Fruit fly (Drosophila melanogaster): ENCODE data around the gene Eig71Ef.

dm6 chr3L:15672800-15673199, 15.6 kb upstream of the Eig71Ef start:
- TF ChIP-seq CG10348 (GFP tag; IDR thresholded peaks at IDR 0.05) (no peak), CG8159 (tag; optimal IDR thresholded peaks at IDR 0.05) (no peak), CG13204 (GFP tag; optimal IDR thresholded peaks at IDR 0.05) (no peak), CG4496 (GFP tag; IDR thresholded peaks at IDR 0.05) (no peak), D1 (tag; optimal IDR thresholded peaks at IDR 0.05) (no peak)
